Fruit fly (Drosophila melanogaster): ENCODE results near the gene sqh.

Gene sqh

DNA sequence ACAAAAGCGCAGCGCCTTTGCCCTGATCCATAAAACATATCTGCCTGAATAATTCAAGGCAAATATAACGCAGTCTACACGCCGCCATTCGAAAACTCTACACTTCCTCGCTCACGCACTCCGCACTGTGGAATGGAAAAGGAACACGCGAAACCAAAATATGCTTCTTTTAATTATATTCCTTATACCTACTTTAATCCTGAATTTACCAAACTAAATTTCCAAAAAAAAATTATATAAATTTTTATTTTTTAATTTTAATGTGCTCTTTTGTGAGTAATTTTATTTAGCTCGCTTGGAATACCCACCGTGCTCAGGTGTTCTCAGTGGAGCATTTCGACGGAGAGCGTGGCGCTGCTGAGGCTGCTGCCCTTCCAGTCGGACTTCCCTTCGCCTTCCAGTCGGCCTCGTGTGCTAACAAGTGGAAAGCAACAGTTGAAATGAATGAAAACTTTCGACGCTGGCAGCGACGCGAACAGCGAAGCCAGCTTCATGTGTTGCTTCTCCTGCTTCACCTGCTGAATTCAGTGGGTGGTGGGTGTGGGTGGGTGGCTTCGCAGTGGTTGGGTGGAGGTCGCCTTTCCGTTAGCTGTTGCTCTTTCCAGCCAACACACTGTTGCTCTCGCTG, 31.6 kb downstream of the sqh start (continued):
- TF ChIP-seq Hnf4 (GFP tag; optimal IDR thresholded peaks at IDR 0.05) (no peak), psq (GFP tag; optimal IDR thresholded peaks at IDR 0.05) (peak; percentile 34), CG9705 (GFP tag; optimal IDR thresholded peaks at IDR 0.05) (no peak), Dif (GFP tag; optimal IDR thresholded peaks at IDR 0.05; ENCODE audit: partially characterized antibody) (no peak), dmrt93B (GFP tag; optimal IDR thresholded peaks at IDR 0.05) (peak; percentile 14), Rel (GFP tag; optimal IDR thresholded peaks at IDR 0.05) (no peak), Rel (tag; optimal IDR thresholded peaks at IDR 0.05) (no peak)

DNA sequence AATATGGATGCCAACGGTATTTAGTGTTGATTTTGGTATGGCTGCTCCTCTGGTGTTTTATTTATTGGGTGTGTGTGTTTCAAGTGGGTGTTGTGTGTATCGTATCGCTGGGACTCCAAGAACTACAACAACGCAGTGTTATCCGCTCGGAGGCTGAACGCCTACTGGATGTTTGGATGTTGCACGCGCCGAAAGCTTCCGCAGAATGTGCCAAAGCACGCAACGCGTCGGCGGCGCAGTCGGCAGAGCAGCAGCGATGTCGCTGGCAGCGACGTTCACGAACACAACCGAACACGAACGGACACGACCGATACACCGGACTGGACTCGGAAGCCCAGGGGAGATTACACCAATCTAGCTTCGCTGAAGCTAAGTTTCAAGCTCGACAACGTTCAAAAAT, 32.6 kb downstream of the sqh start, which contains the start of gene Ca-alpha1T:
Gene Ca-alpha1T, minus strand, starts transcription at position 152 of the 400 bp plus-strand sequence.
- TF ChIP-seq h (GFP tag; optimal IDR thresholded peaks at IDR 0.05) (no peak), HLH106 (tag; optimal IDR thresholded peaks at IDR 0.05) (no peak), lola (GFP tag; optimal IDR thresholded peaks at IDR 0.05) (no peak), Mio (GFP tag; optimal IDR thresholded peaks at IDR 0.05) (no peak), woc (GFP tag; optimal IDR thresholded peaks at IDR 0.05) (no peak), GATAd (GFP tag; optimal IDR thresholded peaks at IDR 0.05) (no peak), CG32264 (GFP tag; optimal IDR thresholded peaks at IDR 0.05) (no peak), usp (GFP tag; optimal IDR thresholded peaks at IDR 0.05) (no peak), CG9705 (GFP tag; optimal IDR thresholded peaks at IDR 0.05) (no peak)

DNA sequence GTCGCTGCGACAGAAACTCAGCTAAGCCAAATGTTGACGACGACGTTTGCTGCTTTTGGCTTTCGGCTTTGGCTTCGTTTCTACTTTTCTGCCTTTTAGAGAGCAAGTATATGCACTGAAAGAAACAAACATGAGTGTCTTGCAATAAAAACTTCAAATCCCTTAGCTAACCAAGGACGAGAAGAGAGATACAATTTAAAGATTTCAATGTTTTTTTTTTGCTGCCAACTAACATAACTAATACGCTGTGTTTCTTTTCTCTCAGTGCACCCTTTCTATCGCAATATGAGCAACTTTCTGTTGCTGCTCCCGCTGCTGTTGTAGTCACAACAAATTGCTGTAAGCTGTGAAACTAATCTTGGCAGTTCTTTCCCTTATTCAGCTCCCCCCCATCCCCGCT, 45.5 kb downstream of the sqh start:
- TF ChIP-seq dmrt93B (GFP tag; optimal IDR thresholded peaks at IDR 0.05), result no peak
- TF ChIP-seq Abd-B (GFP tag; optimal IDR thresholded peaks at IDR 0.05), result no peak
- no peak for TF ChIP-seq Vsx2 (GFP tag; optimal IDR thresholded peaks at IDR 0.05; ENCODE audit: partially characterized antibody)

All from whole organism, wandering third instar larva.